Fruit fly (Drosophila melanogaster) whole organism, embryonic: ENCODE measurements around the gene Ndae1.

ENCODE experiments used
- Abd-B ChIP-seq: fragments of 200-800 bp; sonication (Bioruptor generic); optimal IDR thresholded peaks from 2 replicates; lab custom pipeline; 2018; ENCODE audit warnings: missing biosample characterization, mild to moderate bottlenecking, missing genetic modification characterization, moderate library complexity
- Asciz ChIP-seq: fragments of 200-800 bp; sonication (Bioruptor generic); optimal IDR thresholded peaks from 2 replicates; lab custom pipeline; 2017; ENCODE audit warnings: missing biosample characterization, mild to moderate bottlenecking, missing genetic modification characterization, missing genetic modification reagents
- Atf3 ChIP-seq: fragments of 200-800 bp; sonication (Bioruptor generic); optimal IDR thresholded peaks from 3 replicates; lab custom pipeline; 2016; ENCODE audit warnings: missing biosample characterization, missing genetic modification characterization
- CG10274 ChIP-seq: fragments of 200-800 bp; sonication (Bioruptor generic); optimal IDR thresholded peaks from 3 replicates; lab custom pipeline; 2017; ENCODE audit warnings: missing biosample characterization, mild to moderate bottlenecking, missing genetic modification characterization
- CG10321 ChIP-seq: fragments of 200-800 bp; sonication (Bioruptor generic); IDR thresholded peaks from 2 replicates; pipeline ENCODE4 v1.3.6; 2022; ENCODE audit warnings: missing biosample characterization, missing genetic modification characterization
- CG10431 ChIP-seq: fragments of 200-800 bp; sonication (Bioruptor generic); optimal IDR thresholded peaks from 3 replicates; lab custom pipeline; 2018; ENCODE audit warnings: missing biosample characterization, mild to moderate bottlenecking, missing genetic modification characterization
- CG10462 ChIP-seq: fragments of 200-800 bp; sonication (Bioruptor generic); optimal IDR thresholded peaks from 2 replicates; lab custom pipeline; 2016; ENCODE audit warnings: missing biosample characterization, missing genetic modification characterization
- CG10979 ChIP-seq: fragments of 200-800 bp; sonication (Bioruptor generic); optimal IDR thresholded peaks from 2 replicates; lab custom pipeline; 2018; ENCODE audit warnings: missing biosample characterization, mild to moderate bottlenecking, missing genetic modification characterization, moderate library complexity
- CG1647 ChIP-seq: fragments of 200-800 bp; sonication (Bioruptor generic); optimal IDR thresholded peaks from 3 replicates; lab custom pipeline; 2016; ENCODE audit warnings: missing biosample characterization, missing genetic modification characterization
- CG16813 ChIP-seq: fragments of 200-800 bp; sonication (Bioruptor generic); IDR thresholded peaks from 3 replicates; pipeline ENCODE4 v1.3.6; 2022; ENCODE audit warnings: missing biosample characterization, missing genetic modification characterization; ENCODE audit not compliant: partially characterized antibody
- CG17361 ChIP-seq: fragments of 200-800 bp; sonication (Bioruptor generic); IDR thresholded peaks from 3 replicates; pipeline ENCODE4 v1.3.6; 2022; ENCODE audit warnings: missing biosample characterization, missing genetic modification characterization
- CG17829 ChIP-seq: fragments of 200-800 bp; optimal IDR thresholded peaks from 2 replicates; lab custom pipeline; 2019; ENCODE audit warnings: missing biosample characterization, mild to moderate bottlenecking, missing genetic modification characterization, moderate library complexity
- CG18619 ChIP-seq: fragments of 200-800 bp; sonication (Bioruptor generic); optimal IDR thresholded peaks from 3 replicates; lab custom pipeline; 2017; ENCODE audit warnings: missing biosample characterization, mild to moderate bottlenecking, missing genetic modification characterization
- CG32532 ChIP-seq: fragments of 200-800 bp; sonication (Bioruptor generic); IDR thresholded peaks from 2 replicates; pipeline ENCODE4 v1.3.6; 2022; ENCODE audit warnings: missing biosample characterization, missing genetic modification characterization
- CG32772 ChIP-seq: fragments of 200-800 bp; sonication (Bioruptor generic); IDR thresholded peaks from 2 replicates; pipeline ENCODE4 v1.3.6; 2022; ENCODE audit warnings: missing biosample characterization, missing genetic modification characterization
- CG4424 ChIP-seq: fragments of 200-800 bp; sonication (Bioruptor generic); optimal IDR thresholded peaks from 3 replicates; lab custom pipeline; 2016; ENCODE audit warnings: missing biosample characterization, missing genetic modification characterization
- CG5180 ChIP-seq: fragments of 200-800 bp; sonication (Bioruptor generic); optimal IDR thresholded peaks from 3 replicates; lab custom pipeline; 2017; ENCODE audit warnings: missing biosample characterization, missing genetic modification characterization, mild to moderate bottlenecking, moderate library complexity, missing genetic modification reagents
- CG6683 ChIP-seq: fragments of 200-800 bp; sonication (Bioruptor generic); optimal IDR thresholded peaks from 2 replicates; lab custom pipeline; 2017; ENCODE audit warnings: missing biosample characterization, mild to moderate bottlenecking, missing genetic modification characterization, missing genetic modification reagents
- CG8359 ChIP-seq: fragments of 200-800 bp; sonication (Bioruptor generic); optimal IDR thresholded peaks from 2 replicates; lab custom pipeline; 2017; ENCODE audit warnings: missing biosample characterization, mild to moderate bottlenecking, missing genetic modification characterization, borderline replicate concordance
- CG8765 ChIP-seq: fragments of 200-800 bp; sonication (Bioruptor generic); IDR thresholded peaks from 2 replicates; pipeline ENCODE4 v1.3.6; 2022; ENCODE audit warnings: missing biosample characterization, missing genetic modification characterization
- CHES-1-like ChIP-seq: fragments of 200-800 bp; sonication (Bioruptor generic); optimal IDR thresholded peaks from 2 replicates; lab custom pipeline; 2016; ENCODE audit warnings: missing biosample characterization, missing genetic modification characterization
- Dip3 ChIP-seq: fragments of 200-800 bp; sonication (Bioruptor generic); optimal IDR thresholded peaks from 3 replicates; lab custom pipeline; 2016; ENCODE audit warnings: missing biosample characterization, missing genetic modification characterization
- Drgx ChIP-seq: fragments of 200-800 bp; sonication (Bioruptor generic); IDR thresholded peaks from 2 replicates; pipeline ENCODE4 v1.3.6; 2022; ENCODE audit warnings: missing biosample characterization, missing genetic modification characterization
- Hey ChIP-seq: fragments of 200-800 bp; sonication (Bioruptor generic); optimal IDR thresholded peaks from 3 replicates; lab custom pipeline; 2018; ENCODE audit warnings: missing biosample characterization, mild to moderate bottlenecking, missing genetic modification characterization
- Mad ChIP-seq: fragments of 200-800 bp; sonication (Bioruptor generic); optimal IDR thresholded peaks from 2 replicates; lab custom pipeline; 2016; ENCODE audit warnings: missing biosample characterization, missing genetic modification characterization
- Max ChIP-seq: fragments of 200-800 bp; sonication (Bioruptor generic); optimal IDR thresholded peaks from 2 replicates; lab custom pipeline; 2016; ENCODE audit warnings: missing biosample characterization, mild to moderate bottlenecking, missing genetic modification characterization
- Med ChIP-seq: fragments of 200-800 bp; sonication (Bioruptor generic); peaks from one replicate; lab custom pipeline; 2016; ENCODE audit warnings: missing biosample characterization, missing genetic modification characterization, mild to moderate bottlenecking, inconsistent platforms, moderate library complexity
- Meics ChIP-seq: fragments of 200-800 bp; sonication (Bioruptor generic); optimal IDR thresholded peaks from 2 replicates; lab custom pipeline; 2017; ENCODE audit warnings: missing biosample characterization, mild to moderate bottlenecking, missing genetic modification characterization
- NC2α ChIP-seq: fragments of 200-800 bp; sonication (Bioruptor generic); optimal IDR thresholded peaks from 2 replicates; lab custom pipeline; 2016; ENCODE audit warnings: missing biosample characterization, missing genetic modification characterization
- Ptx1 ChIP-seq: fragments of 200-800 bp; sonication (Bioruptor generic); IDR thresholded peaks from 2 replicates; pipeline ENCODE4 v1.3.6; 2022; ENCODE audit warnings: missing biosample characterization, missing genetic modification characterization
- Rfx ChIP-seq: fragments of 200-800 bp; sonication (Bioruptor generic); IDR thresholded peaks from 2 replicates; pipeline ENCODE4 v1.3.6; 2022; ENCODE audit warnings: missing biosample characterization, missing genetic modification characterization
- Sry-β ChIP-seq: fragments of 200-800 bp; sonication (Bioruptor generic); optimal IDR thresholded peaks from 2 replicates; lab custom pipeline; 2018; ENCODE audit warnings: missing biosample characterization, mild to moderate bottlenecking, missing genetic modification characterization, moderate library complexity
- Sry-δ ChIP-seq: fragments of 200-800 bp; sonication (Bioruptor generic); optimal IDR thresholded peaks from 2 replicates; lab custom pipeline; 2016; ENCODE audit warnings: missing biosample characterization, missing genetic modification characterization
- Tbp ChIP-seq: fragments of >200 bp; optimal IDR thresholded peaks from 2 replicates; lab custom pipeline; 2018; ENCODE audit warnings: missing biosample characterization, missing genetic modification characterization
- Xbp1 ChIP-seq: fragments of 200-800 bp; sonication (Bioruptor generic); optimal IDR thresholded peaks from 3 replicates; lab custom pipeline; 2016; ENCODE audit warnings: missing biosample characterization, mild to moderate bottlenecking, missing genetic modification characterization
- ab ChIP-seq: fragments of 200-800 bp; sonication (Bioruptor generic); optimal IDR thresholded peaks from 2 replicates; lab custom pipeline; 2016; ENCODE audit warnings: missing biosample characterization, missing genetic modification characterization
- al ChIP-seq: fragments of 200-800 bp; sonication (Bioruptor generic); IDR thresholded peaks from 2 replicates; pipeline ENCODE4 v1.3.6; 2022; ENCODE audit warnings: missing biosample characterization, missing genetic modification characterization
- aop ChIP-seq: fragments of 200-800 bp; sonication (Bioruptor generic); IDR thresholded peaks from 2 replicates; pipeline ENCODE4 v1.3.6; 2022; ENCODE audit warnings: missing biosample characterization, missing genetic modification characterization
- bowl ChIP-seq: fragments of 200-800 bp; sonication (Bioruptor generic); IDR thresholded peaks from 2 replicates; pipeline ENCODE4 v1.3.6; 2022; ENCODE audit warnings: missing biosample characterization, missing genetic modification characterization
- cwo ChIP-seq: fragments of 200-800 bp; sonication (Bioruptor generic); optimal IDR thresholded peaks from 3 replicates; lab custom pipeline; 2017; ENCODE audit warnings: missing biosample characterization, missing genetic modification characterization, mild to moderate bottlenecking, moderate library complexity, missing genetic modification reagents
- danr ChIP-seq: fragments of 200-800 bp; sonication (Bioruptor generic); IDR thresholded peaks from 2 replicates; pipeline ENCODE4 v1.3.6; 2022; ENCODE audit warnings: missing biosample characterization, missing genetic modification characterization
- dpn ChIP-seq, 2 experiments: fragments of 200-800 bp; sonication (Bioruptor generic); optimal IDR thresholded peaks; 3 replicates each; lab custom pipeline; 2016; ENCODE audit warnings: missing biosample characterization in 2 of 2, missing genetic modification characterization in 2 of 2
- fru ChIP-seq: fragments of >200 bp; optimal IDR thresholded peaks from 2 replicates; lab custom pipeline; 2017
- kah ChIP-seq: fragments of 200-800 bp; sonication (Bioruptor generic); optimal IDR thresholded peaks from 2 replicates; lab custom pipeline; 2018; ENCODE audit warnings: missing biosample characterization, mild to moderate bottlenecking, missing genetic modification characterization
- lov ChIP-seq, 2 experiments: fragments of 200-800 bp in 1 of 2; fragments of >200 bp in 1 of 2; sonication (Bioruptor generic) in 1 of 2; IDR thresholded peaks in 1 of 2; optimal IDR thresholded peaks in 1 of 2; 2 replicates in 1 of 2; 3 replicates in 1 of 2; pipeline versions ENCODE4 v1.3.6 to Lab custom; 2017 to 2022; ENCODE audit warnings: missing biosample characterization in 1 of 2, missing genetic modification characterization in 1 of 2
- mam ChIP-seq: fragments of 200-800 bp; sonication (Bioruptor generic); optimal IDR thresholded peaks from 3 replicates; lab custom pipeline; 2016; ENCODE audit warnings: missing biosample characterization, missing genetic modification characterization
- oc ChIP-seq: fragments of 200-800 bp; sonication (Bioruptor generic); optimal IDR thresholded peaks from 2 replicates; lab custom pipeline; 2018; ENCODE audit warnings: missing biosample characterization, mild to moderate bottlenecking, missing genetic modification characterization, moderate library complexity
- so ChIP-seq: fragments of 200-800 bp; sonication (Bioruptor generic); IDR thresholded peaks from 3 replicates; pipeline ENCODE4 v1.3.6; 2022; ENCODE audit warnings: missing biosample characterization, missing genetic modification characterization
- sr ChIP-seq: fragments of 200-800 bp; sonication (Bioruptor generic); IDR thresholded peaks from 3 replicates; pipeline ENCODE4 v1.3.6; 2022; ENCODE audit warnings: missing biosample characterization, missing genetic modification characterization
- ssp ChIP-seq: fragments of 200-800 bp; sonication (Bioruptor generic); IDR thresholded peaks from 2 replicates; pipeline ENCODE4 v1.3.6; 2022; ENCODE audit warnings: missing biosample characterization, missing genetic modification characterization
- toy ChIP-seq: fragments of 200-800 bp; sonication (Bioruptor generic); IDR thresholded peaks from 2 replicates; pipeline ENCODE4 v1.3.6; 2022; ENCODE audit warnings: missing biosample characterization, missing genetic modification characterization
- z ChIP-seq: fragments of 200-800 bp; sonication (Bioruptor generic); IDR thresholded peaks from 3 replicates; pipeline ENCODE4 v1.3.6; 2022; ENCODE audit warnings: missing biosample characterization, missing genetic modification characterization

Ndae1 gene

dm6 chr2L:7294964-7295363 is 45.8 kb upstream of the Ndae1 start (continued):
- TF ChIP-seq toy (GFP tag; lab: Robert Waterston, UW) = no peak
- no peak for TF ChIP-seq al (GFP tag; lab: Robert Waterston, UW)
- TF ChIP-seq Ptx1 (GFP tag; lab: Robert Waterston, UW) = no peak
- TF ChIP-seq Atf3 (GFP tag; lab: Kevin White, UChicago) = no peak
- no peak for TF ChIP-seq Drgx (GFP tag; lab: Robert Waterston, UW)
- TF ChIP-seq CG32772 (GFP tag; lab: Robert Waterston, UW) = 0 out of 2 replicates have a peak, but pooled peaks have one; percentile 33
- no peak for TF ChIP-seq Rfx (GFP tag; lab: Robert Waterston, UW)
- TF ChIP-seq z (GFP tag; lab: Robert Waterston, UW) = 0 out of 3 replicates have a peak, but pooled peaks have one; percentile 28
- TF ChIP-seq Xbp1 = peak; percentile 51
- TF ChIP-seq ab (GFP tag; lab: Kevin White, UChicago) = no peak
- no peak for TF ChIP-seq Sry-β
- TF ChIP-seq Tbp (GFP tag; lab: Kevin White, UChicago) = no peak
- no peak for TF ChIP-seq sr (GFP tag; lab: Robert Waterston, UW)
- no peak for TF ChIP-seq kah (GFP tag; lab: Kevin White, UChicago)
- no peak for TF ChIP-seq so
- no peak for TF ChIP-seq CG10431 (GFP tag; lab: Kevin White, UChicago)
- TF ChIP-seq cwo (GFP tag; lab: Kevin White, UChicago) = no peak
- TF ChIP-seq CG32532 (GFP tag; lab: Robert Waterston, UW) = no peak
- no peak for TF ChIP-seq Asciz (GFP tag; lab: Kevin White, UChicago)
- peak in 1 of 2 experiments; percentile 29 for TF ChIP-seq dpn (GFP tag; optimal IDR thresholded peaks at IDR 0.05; lab: Kevin White, UChicago)
- TF ChIP-seq CG5180 (GFP tag; lab: Kevin White, UChicago) = no peak
- no peak for TF ChIP-seq bowl (GFP tag; lab: Robert Waterston, UW)
- peak; percentile 59 for TF ChIP-seq CG4424
- no peak for TF ChIP-seq ssp
- no peak for TF ChIP-seq fru (lab: Kevin White, UChicago)
- no peak for TF ChIP-seq Dip3 (GFP tag; lab: Kevin White, UChicago)
- TF ChIP-seq CG18619 = no peak
- TF ChIP-seq Abd-B (GFP tag; lab: Kevin White, UChicago) = no peak
- TF ChIP-seq oc = no peak
- TF ChIP-seq lov (optimal IDR thresholded peaks at IDR 0.05; lab: Kevin White, UChicago) = no peak
- TF ChIP-seq lov (GFP tag; IDR thresholded peaks at IDR 0.05; lab: Robert Waterston, UW) = no peak
- peak; percentile 70 for TF ChIP-seq CG17829 (tag; lab: Kevin White, UChicago)
- TF ChIP-seq CG6683 (GFP tag; lab: Kevin White, UChicago) = no peak
- no peak for TF ChIP-seq Mad (GFP tag; lab: Kevin White, UChicago)
- no peak for TF ChIP-seq mam
- TF ChIP-seq danr (GFP tag; lab: Robert Waterston, UW) = no peak
- no peak for TF ChIP-seq CG10274 (GFP tag; lab: Kevin White, UChicago)
- no peak for TF ChIP-seq Meics
- TF ChIP-seq CG8765 = no peak
- no peak for TF ChIP-seq aop
- no peak for TF ChIP-seq CG1647 (GFP tag; lab: Kevin White, UChicago)
- TF ChIP-seq Sry-δ (GFP tag; lab: Kevin White, UChicago) = no peak
- TF ChIP-seq Max = no peak
- TF ChIP-seq CG10462 (GFP tag; lab: Kevin White, UChicago) = no peak
- no peak for TF ChIP-seq CHES-1-like (GFP tag; lab: Kevin White, UChicago)
- TF ChIP-seq CG10321 = no peak
- peak; percentile 77 for TF ChIP-seq CG10979
- no peak for TF ChIP-seq Hey (tag; lab: Kevin White, UChicago)
- 0 out of 3 replicates have a peak, but pooled peaks have one; percentile 44 for TF ChIP-seq CG17361 (GFP tag; lab: Robert Waterston, UW)
- peak; percentile 29 for TF ChIP-seq Med (GFP tag; lab: Kevin White, UChicago)
- no peak for TF ChIP-seq CG16813 (GFP tag; lab: Robert Waterston, UW)
- no peak for TF ChIP-seq NC2α (GFP tag; lab: Kevin White, UChicago)
- peak; percentile 24 for TF ChIP-seq CG8359 (GFP tag; lab: Kevin White, UChicago)
